Worm (Caenorhabditis elegans) whole organism, L2 larva: ENCODE measurements around the gene F32D8.8.

Experiments used
- C34F6.9 ChIP-seq: fragments of 150-350 bp; optimal IDR thresholded peaks from 2 replicates; lab custom pipeline; 2014; ENCODE audit warnings: missing biosample characterization, missing genetic modification characterization
- F13H6.1 ChIP-seq: sonication (generic microtip); optimal IDR thresholded peaks from 2 replicates; lab custom pipeline; 2016; ENCODE audit warnings: missing genetic modification characterization, missing compliant biosample characterization
- R02D3.7 ChIP-seq: fragments of 150-350 bp; optimal IDR thresholded peaks from 2 replicates; lab custom pipeline; 2014; ENCODE audit warnings: missing biosample characterization, missing genetic modification characterization
- Y55F3AM.14 ChIP-seq: fragments of 200-800 bp; sonication (Bioruptor generic); optimal IDR thresholded peaks from 2 replicates; lab custom pipeline; 2018; ENCODE audit warnings: mild to moderate bottlenecking, missing genetic modification characterization, missing compliant biosample characterization
- blmp-1 ChIP-seq: sonication (generic microtip); optimal IDR thresholded peaks from 2 replicates; lab custom pipeline; 2017; ENCODE audit warnings: missing genetic modification characterization, mild to moderate bottlenecking, missing compliant biosample characterization, antibody characterized with exemption, moderate library complexity; ENCODE audit not compliant: insufficient read depth
- ceh-16 ChIP-seq: fragments of 150-350 bp; optimal IDR thresholded peaks from 2 replicates; lab custom pipeline; 2014; ENCODE audit warnings: missing biosample characterization, missing genetic modification characterization
- ceh-82 ChIP-seq: fragments of 150-350 bp; optimal IDR thresholded peaks from 2 replicates; lab custom pipeline; 2014; ENCODE audit warnings: missing biosample characterization, missing genetic modification characterization
- crh-2 ChIP-seq: sonication (generic microtip); optimal IDR thresholded peaks from 2 replicates; lab custom pipeline; 2017; ENCODE audit warnings: missing biosample characterization, missing genetic modification characterization
- dmd-4 ChIP-seq: sonication (generic microtip); optimal IDR thresholded peaks from 2 replicates; lab custom pipeline; 2017; ENCODE audit warnings: missing biosample characterization, missing genetic modification characterization
- egl-27 ChIP-seq: sonication (generic microtip); optimal IDR thresholded peaks from 3 replicates; lab custom pipeline; 2017; ENCODE audit warnings: missing biosample characterization, missing genetic modification reagents, missing genetic modification characterization
- elt-1 ChIP-seq: fragments of 150-350 bp; optimal IDR thresholded peaks from 2 replicates; lab custom pipeline; 2014; ENCODE audit warnings: missing biosample characterization, missing genetic modification characterization
- elt-3 ChIP-seq: sonication (generic microtip); optimal IDR thresholded peaks from 2 replicates; lab custom pipeline; 2017; ENCODE audit warnings: missing biosample characterization, missing genetic modification characterization
- fos-1 ChIP-seq: fragments of 150-350 bp; optimal IDR thresholded peaks from 2 replicates; lab custom pipeline; 2014; ENCODE audit warnings: missing biosample characterization, missing genetic modification characterization
- gmeb-1 ChIP-seq: fragments of 150-350 bp; optimal IDR thresholded peaks from 2 replicates; lab custom pipeline; 2014; ENCODE audit warnings: missing biosample characterization, missing genetic modification characterization
- lin-13 ChIP-seq: fragments of 150-350 bp; optimal IDR thresholded peaks from 2 replicates; lab custom pipeline; 2014; ENCODE audit warnings: missing biosample characterization, missing genetic modification reagents, missing genetic modification characterization
- lin-39 ChIP-seq: fragments of 150-350 bp; optimal IDR thresholded peaks from 2 replicates; lab custom pipeline; 2014; ENCODE audit warnings: missing biosample characterization, missing genetic modification reagents, missing genetic modification characterization
- lsy-2 ChIP-seq, 2 experiments: fragments of 150-350 bp in 1 of 2; sonication (generic microtip) in 1 of 2; optimal IDR thresholded peaks; 2 replicates each; lab custom pipeline; 2014 to 2017; ENCODE audit warnings: missing biosample characterization in 2 of 2, missing genetic modification characterization in 2 of 2
- mab-5 ChIP-seq: fragments of 150-350 bp; optimal IDR thresholded peaks from 2 replicates; lab custom pipeline; 2014; ENCODE audit warnings: missing biosample characterization, missing genetic modification characterization
- mbf-1 ChIP-seq: sonication (generic microtip); optimal IDR thresholded peaks from 2 replicates; lab custom pipeline; 2017; ENCODE audit warnings: missing biosample characterization, missing genetic modification characterization
- mdl-1 ChIP-seq, 2 experiments: fragments of 150-350 bp in 1 of 2; sonication (generic microtip) in 1 of 2; optimal IDR thresholded peaks; 2 replicates each; lab custom pipeline; 2017; ENCODE audit warnings: missing biosample characterization in 2 of 2, missing genetic modification characterization in 2 of 2
- nhr-10 ChIP-seq: sonication (generic microtip); optimal IDR thresholded peaks from 2 replicates; lab custom pipeline; 2017; ENCODE audit warnings: missing biosample characterization, missing genetic modification characterization
- nhr-12 ChIP-seq: fragments of 150-350 bp; optimal IDR thresholded peaks from 2 replicates; lab custom pipeline; 2014; ENCODE audit warnings: missing biosample characterization, missing genetic modification characterization
- nhr-129 ChIP-seq: fragments of 150-350 bp; optimal IDR thresholded peaks from 2 replicates; lab custom pipeline; 2014; ENCODE audit warnings: missing biosample characterization, missing genetic modification characterization
- nhr-21 ChIP-seq: fragments of 150-350 bp; optimal IDR thresholded peaks from 2 replicates; lab custom pipeline; 2014; ENCODE audit warnings: missing biosample characterization, missing genetic modification characterization
- nhr-23 ChIP-seq: fragments of 150-350 bp; optimal IDR thresholded peaks from 2 replicates; lab custom pipeline; 2014; ENCODE audit warnings: missing biosample characterization, missing genetic modification reagents, missing genetic modification characterization
- nhr-237 ChIP-seq: fragments of 150-350 bp; optimal IDR thresholded peaks from 2 replicates; lab custom pipeline; 2014; ENCODE audit warnings: missing biosample characterization, missing genetic modification characterization
- nhr-25 ChIP-seq: fragments of 150-350 bp; sonication (generic microtip); optimal IDR thresholded peaks from 3 replicates; lab custom pipeline; 2014; ENCODE audit warnings: missing biosample characterization, missing genetic modification characterization
- nhr-6 ChIP-seq: fragments of 150-350 bp; optimal IDR thresholded peaks from 2 replicates; lab custom pipeline; 2014; ENCODE audit warnings: missing biosample characterization, missing genetic modification characterization
- nhr-77 ChIP-seq: fragments of 150-350 bp; optimal IDR thresholded peaks from 2 replicates; lab custom pipeline; 2014; ENCODE audit warnings: missing biosample characterization, missing genetic modification characterization
- peb-1 ChIP-seq: fragments of 150-350 bp; optimal IDR thresholded peaks from 2 replicates; lab custom pipeline; 2014; ENCODE audit warnings: missing biosample characterization, missing genetic modification characterization
- sem-4 ChIP-seq: fragments of 150-350 bp; optimal IDR thresholded peaks from 2 replicates; lab custom pipeline; 2014; ENCODE audit warnings: missing biosample characterization, missing genetic modification reagents, missing genetic modification characterization
- skn-1 ChIP-seq: sonication (generic microtip); optimal IDR thresholded peaks from 2 replicates; lab custom pipeline; 2017; ENCODE audit warnings: missing biosample characterization, missing genetic modification characterization
- sma-9 ChIP-seq, 2 experiments: fragments of 150-350 bp in 1 of 2; sonication (generic microtip) in 1 of 2; optimal IDR thresholded peaks; 2 replicates each; lab custom pipeline; 2014 to 2016; ENCODE audit warnings: missing genetic modification characterization in 2 of 2, mild to moderate bottlenecking in 1 of 2, missing biosample characterization in 1 of 2, missing compliant biosample characterization in 1 of 2, missing genetic modification reagents in 1 of 2, moderate library complexity in 1 of 2
- snpc-4 ChIP-seq: fragments of 150-350 bp; optimal IDR thresholded peaks from 2 replicates; lab custom pipeline; 2014; ENCODE audit warnings: missing biosample characterization, missing genetic modification characterization
- unc-39 ChIP-seq: fragments of 150-350 bp; optimal IDR thresholded peaks from 2 replicates; lab custom pipeline; 2014; ENCODE audit warnings: missing biosample characterization, missing genetic modification characterization
- unc-55 ChIP-seq: fragments of 150-350 bp; sonication (generic microtip); optimal IDR thresholded peaks from 3 replicates; lab custom pipeline; 2014; ENCODE audit warnings: missing biosample characterization, missing genetic modification reagents, missing genetic modification characterization
- zag-1 ChIP-seq: fragments of 150-350 bp; optimal IDR thresholded peaks from 2 replicates; lab custom pipeline; 2014; ENCODE audit warnings: missing biosample characterization, missing genetic modification characterization
- ztf-1 ChIP-seq: fragments of 200-800 bp; sonication (Bioruptor generic); conservative IDR thresholded peaks from 2 replicates; pipeline ENCODE4 v1.3.6; 2022; ENCODE audit warnings: missing genetic modification characterization, missing compliant biosample characterization
- ztf-11 ChIP-seq: sonication (generic microtip); optimal IDR thresholded peaks from 2 replicates; lab custom pipeline; 2017; ENCODE audit warnings: missing biosample characterization, missing genetic modification characterization
- ztf-4 ChIP-seq: fragments of 150-350 bp; optimal IDR thresholded peaks from 2 replicates; lab custom pipeline; 2014; ENCODE audit warnings: missing biosample characterization, missing genetic modification characterization

Gene F32D8.8

DNA sequence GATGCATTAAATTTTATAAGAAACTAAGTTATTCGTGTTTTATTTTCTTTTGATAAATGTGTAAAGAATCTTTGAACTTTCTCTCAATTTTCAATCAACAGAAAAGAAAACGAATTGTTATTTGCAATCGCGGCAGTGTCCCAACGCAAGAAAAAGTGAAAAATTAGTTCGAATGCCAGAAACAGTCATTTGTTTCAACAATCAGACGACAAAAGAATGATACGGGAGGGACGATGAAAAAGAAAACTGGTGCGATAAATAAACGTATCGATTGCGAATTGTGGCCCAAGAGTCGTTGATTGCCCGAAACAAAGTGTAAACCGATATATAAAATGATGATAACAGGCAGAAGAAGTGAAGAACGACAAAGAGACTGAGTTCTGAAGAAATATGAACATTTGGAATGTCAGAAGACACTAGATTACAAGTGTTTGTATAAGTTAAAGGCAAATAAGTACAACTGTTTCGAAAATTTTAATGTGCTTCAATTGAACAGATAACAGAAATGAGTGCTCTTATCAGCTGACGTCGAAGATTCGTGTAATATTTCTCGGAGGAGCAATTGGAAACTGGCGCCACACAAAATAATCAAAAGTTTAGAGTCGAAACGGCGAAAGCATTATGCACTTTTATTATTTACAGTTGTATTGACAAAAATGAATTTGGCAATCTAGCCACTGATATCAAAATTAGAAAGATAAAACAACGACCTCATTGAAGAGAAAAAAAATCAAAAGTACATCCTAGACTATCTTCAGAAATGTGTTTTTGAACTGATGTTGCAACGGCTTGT, 24.6 kb downstream of the F32D8.8 start (continued):
- TF ChIP-seq lsy-2 (tag; optimal IDR thresholded peaks at IDR 0.05; lab: Kevin White, UChicago), result peak in 1 of 2 experiments; percentile 7
- peak; percentile 19 for TF ChIP-seq gmeb-1 (tag; lab: Kevin White, UChicago)
- TF ChIP-seq lin-39, result no peak
- TF ChIP-seq R02D3.7 (tag; lab: Kevin White, UChicago), result no peak
- TF ChIP-seq sem-4 (tag; lab: Kevin White, UChicago), result no peak
- TF ChIP-seq unc-39 (tag; lab: Kevin White, UChicago), result no peak

DNA sequence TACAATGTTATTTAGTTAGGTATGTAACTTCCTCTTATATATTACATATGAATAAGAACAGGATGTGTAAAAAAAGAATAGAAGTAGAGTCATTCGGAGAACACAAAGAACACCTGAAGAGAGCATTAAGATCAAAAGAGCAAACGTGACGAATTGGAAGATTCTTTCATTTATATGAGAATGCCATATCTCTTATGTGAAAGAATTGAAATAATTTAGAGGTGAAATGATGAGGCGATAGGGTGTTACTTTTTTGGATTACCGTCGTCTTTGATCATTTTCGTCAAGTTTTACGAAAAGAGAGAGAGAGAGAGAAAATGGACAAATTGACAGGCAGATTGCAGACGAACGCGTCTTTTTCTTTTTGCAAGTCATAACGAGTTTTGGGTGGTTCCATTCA, 26.1 kb downstream of the F32D8.8 start:
- TF ChIP-seq C34F6.9 (tag; lab: Kevin White, UChicago), result peak; percentile 32
- TF ChIP-seq lin-13 (GFP tag; lab: Kevin White, UChicago), result peak; percentile 7
- TF ChIP-seq elt-3 (tag; lab: Kevin White, UChicago), result no peak
- peak; percentile 17 for TF ChIP-seq crh-2 (tag; lab: Kevin White, UChicago)
- TF ChIP-seq elt-1 (tag; lab: Kevin White, UChicago), result no peak
- TF ChIP-seq lsy-2 (tag; optimal IDR thresholded peaks at IDR 0.05; lab: Kevin White, UChicago), result peak in 1 of 2 experiments; percentile 11
- peak; percentile 60 for TF ChIP-seq sma-9 (GFP tag; optimal IDR thresholded peaks at IDR 0.05; lab: Kevin White, UChicago)
- TF ChIP-seq sma-9 (tag; optimal IDR thresholded peaks at IDR 0.05; lab: Kevin White, UChicago), result no peak
- TF ChIP-seq egl-27, result no peak

DNA sequence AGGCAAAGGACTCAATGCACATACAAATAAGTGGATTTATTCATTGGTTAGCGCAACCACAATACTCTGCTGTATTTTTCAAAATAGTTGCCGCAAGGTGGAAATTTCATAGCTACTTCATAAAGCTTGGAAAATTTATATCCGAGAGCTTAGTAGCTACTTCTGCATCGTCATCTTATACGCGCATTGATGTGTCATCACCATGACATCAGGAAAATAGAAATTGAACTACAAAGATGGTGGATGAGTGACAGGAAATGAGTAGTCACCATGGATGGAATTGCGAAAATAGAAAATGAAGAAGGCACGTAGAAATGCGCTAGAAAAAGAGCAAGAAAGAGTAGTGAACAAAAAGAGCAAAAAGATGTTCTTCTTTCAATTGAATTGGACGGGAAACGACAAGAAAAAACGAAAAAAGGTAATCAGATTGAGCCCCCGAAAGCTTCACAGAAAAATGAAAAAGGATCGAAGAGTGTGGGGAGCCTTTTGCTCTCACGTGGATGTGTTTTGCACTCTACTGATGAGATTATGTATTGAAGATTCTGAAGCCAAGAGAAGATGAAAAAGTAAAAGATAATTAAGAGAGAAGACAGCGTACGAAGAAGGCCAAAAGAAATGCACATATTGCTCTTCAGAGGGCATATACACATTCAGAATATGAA, 27.5 kb downstream of the F32D8.8 start:
- TF ChIP-seq nhr-25 (tag; lab: Kevin White, UChicago), result no peak
- TF ChIP-seq F13H6.1 (tag; lab: Kevin White, UChicago), result peak; percentile 15
- no peak for TF ChIP-seq nhr-23
- peak; percentile 10 for TF ChIP-seq zag-1 (tag; lab: Kevin White, UChicago)
- peak in 1 of 2 experiments; percentile 51 for TF ChIP-seq mdl-1 (tag; optimal IDR thresholded peaks at IDR 0.05; lab: Kevin White, UChicago)
- peak; percentile 52 for TF ChIP-seq sma-9 (GFP tag; optimal IDR thresholded peaks at IDR 0.05; lab: Kevin White, UChicago)
- no peak for TF ChIP-seq sma-9 (tag; optimal IDR thresholded peaks at IDR 0.05; lab: Kevin White, UChicago)
- TF ChIP-seq sem-4 (tag; lab: Kevin White, UChicago), result peak; percentile 44
- TF ChIP-seq mbf-1, result no peak
- peak in 1 of 2 experiments; percentile 7 for TF ChIP-seq lsy-2 (tag; optimal IDR thresholded peaks at IDR 0.05; lab: Kevin White, UChicago)

DNA sequence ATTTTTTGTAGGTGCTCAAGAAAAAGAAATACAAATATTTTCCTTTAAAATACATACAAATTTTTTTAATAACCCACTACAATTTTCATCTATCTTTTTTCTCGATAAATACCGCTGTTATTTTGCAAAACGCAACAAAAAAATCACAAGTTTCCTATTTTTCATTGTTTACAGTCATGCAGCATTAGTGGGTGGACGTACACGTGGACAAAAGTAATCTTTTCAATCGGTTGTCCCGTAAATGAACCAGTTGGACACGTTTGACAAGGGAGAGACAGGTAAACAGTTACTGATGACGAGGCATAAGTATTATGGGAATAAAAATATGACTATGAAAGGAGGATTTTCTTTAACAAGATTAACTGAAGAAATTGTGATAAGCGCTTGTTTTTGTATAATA, 29.4 kb downstream of the F32D8.8 start:
- peak; percentile 20 for TF ChIP-seq nhr-129 (tag; lab: Kevin White, UChicago)
- no peak for TF ChIP-seq unc-39 (tag; lab: Kevin White, UChicago)

ce11 chrV:10871457-10871861, 31.1 kb downstream of the F32D8.8 start:
- no peak for TF ChIP-seq nhr-237 (tag; lab: Kevin White, UChicago)
- peak; percentile 56 to 83 for TF ChIP-seq lsy-2 (tag; optimal IDR thresholded peaks at IDR 0.05; lab: Kevin White, UChicago)
- peak; percentile 50 for TF ChIP-seq ztf-4 (tag; lab: Kevin White, UChicago)
- TF ChIP-seq nhr-6 (tag; lab: Kevin White, UChicago), result peak; percentile 68
- TF ChIP-seq mdl-1 (tag; optimal IDR thresholded peaks at IDR 0.05; lab: Kevin White, UChicago), result peak; percentile 91 to 96
- TF ChIP-seq nhr-23, result no peak
- TF ChIP-seq ztf-1, result no peak
- TF ChIP-seq mab-5 (tag; lab: Kevin White, UChicago), result peak; percentile 12
- no peak for TF ChIP-seq unc-39 (tag; lab: Kevin White, UChicago)
- peak; percentile 50 for TF ChIP-seq snpc-4 (tag; lab: Kevin White, UChicago)
- TF ChIP-seq fos-1 (tag; lab: Kevin White, UChicago), result peak; percentile 86
- no peak for TF ChIP-seq peb-1 (tag; lab: Kevin White, UChicago)
- TF ChIP-seq sma-9 (GFP tag; optimal IDR thresholded peaks at IDR 0.05; lab: Kevin White, UChicago), result peak; percentile 89
- no peak for TF ChIP-seq sma-9 (tag; optimal IDR thresholded peaks at IDR 0.05; lab: Kevin White, UChicago)
- TF ChIP-seq egl-27, result peak; percentile 92
- peak; percentile 76 for TF ChIP-seq blmp-1 (tag; lab: Kevin White, UChicago)
- peak; percentile 86 for TF ChIP-seq sem-4 (tag; lab: Kevin White, UChicago)
- TF ChIP-seq ceh-82, result no peak
- TF ChIP-seq F13H6.1 (tag; lab: Kevin White, UChicago), result peak; percentile 95
- TF ChIP-seq dmd-4 (tag; lab: Kevin White, UChicago), result no peak
- TF ChIP-seq lin-39, result no peak
- TF ChIP-seq ceh-16 (tag; lab: Kevin White, UChicago), result no peak
- TF ChIP-seq R02D3.7 (tag; lab: Kevin White, UChicago), result no peak
- TF ChIP-seq nhr-77 (tag; lab: Kevin White, UChicago), result no peak
- TF ChIP-seq nhr-12 (tag; lab: Kevin White, UChicago), result no peak
- TF ChIP-seq Y55F3AM.14 (GFP tag; lab: Kevin White, UChicago), result peak; percentile 99
- no peak for TF ChIP-seq nhr-10 (tag; lab: Kevin White, UChicago)
- no peak for TF ChIP-seq ztf-11 (tag; lab: Kevin White, UChicago)
- TF ChIP-seq C34F6.9 (tag; lab: Kevin White, UChicago), result peak; percentile 86
- TF ChIP-seq skn-1 (tag; lab: Kevin White, UChicago), result no peak
- peak; percentile 57 for TF ChIP-seq gmeb-1 (tag; lab: Kevin White, UChicago)
- peak; percentile 83 for TF ChIP-seq nhr-21
- TF ChIP-seq unc-55, result peak; percentile 83
